Fruit fly (Drosophila melanogaster): ENCODE measurements around the gene CG7366.

Gene CG7366

DNA sequence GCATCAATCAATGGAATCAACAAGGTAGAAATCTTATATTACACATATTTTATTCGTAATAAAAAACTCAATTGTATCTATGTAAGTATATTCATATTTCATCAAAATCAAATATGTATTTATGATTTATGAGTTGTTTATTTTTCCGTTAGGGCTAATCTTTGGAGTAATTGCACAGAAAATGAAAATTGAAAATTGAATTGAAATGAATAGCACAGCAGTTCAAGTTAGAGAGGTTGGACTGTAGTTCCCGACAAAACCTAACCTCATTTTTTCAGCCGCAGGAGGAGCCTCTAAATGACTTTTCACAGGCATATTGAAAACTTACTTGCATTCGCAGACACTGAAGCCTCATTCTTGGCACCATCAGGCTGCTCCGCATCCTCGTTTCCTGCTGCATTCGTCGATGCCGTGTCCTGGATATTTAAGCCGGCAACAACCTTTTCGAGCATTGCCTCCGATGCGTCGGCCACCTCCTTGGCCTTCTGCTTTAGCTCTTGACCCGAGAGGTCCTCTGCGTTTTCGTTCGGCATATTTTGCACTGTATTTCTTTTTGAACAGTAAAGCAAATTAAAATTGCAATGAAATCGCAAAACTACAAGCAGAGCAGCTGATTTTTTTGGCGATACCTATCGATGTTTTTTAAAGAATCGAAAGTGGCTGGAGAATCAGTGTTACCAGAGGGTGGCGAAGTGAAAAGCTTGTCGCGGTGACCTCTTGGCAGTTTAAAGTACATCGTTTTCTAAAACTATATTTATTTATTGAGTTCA is 24.2 kb downstream of the CG7366 start, which contains the start of gene Nmt:
Nmt (minus strand) TSS at position 635 of the 770 bp plus-strand sequence.
- TF ChIP-seq foxo (GFP tag; optimal IDR thresholded peaks at IDR 0.05) (peak in 1 of 2 experiments; percentile 58), OdsH (GFP tag; optimal IDR thresholded peaks at IDR 0.05) (peak; percentile 49), psq (GFP tag; optimal IDR thresholded peaks at IDR 0.05) (peak; percentile 30), dl (GFP tag; optimal IDR thresholded peaks at IDR 0.05; ENCODE audit: insufficient read depth in 1 of 2, partially characterized antibody in 2 of 2) (no peak), sage (GFP tag; optimal IDR thresholded peaks at IDR 0.05) (no peak), woc (GFP tag; optimal IDR thresholded peaks at IDR 0.05) (peak; percentile 52), jim (GFP tag; optimal IDR thresholded peaks at IDR 0.05) (no peak), br (GFP tag; optimal IDR thresholded peaks at IDR 0.05) (no peak), h (GFP tag; optimal IDR thresholded peaks at IDR 0.05) (peak; percentile 1), Hr83 (GFP tag; optimal IDR thresholded peaks at IDR 0.05; ENCODE audit: poor library complexity, severe bottlenecking) (peak; percentile 44), ey (GFP tag; optimal IDR thresholded peaks at IDR 0.05) (peak; percentile 24), rgr (GFP tag; optimal IDR thresholded peaks at IDR 0.05) (peak; percentile 44)

DNA sequence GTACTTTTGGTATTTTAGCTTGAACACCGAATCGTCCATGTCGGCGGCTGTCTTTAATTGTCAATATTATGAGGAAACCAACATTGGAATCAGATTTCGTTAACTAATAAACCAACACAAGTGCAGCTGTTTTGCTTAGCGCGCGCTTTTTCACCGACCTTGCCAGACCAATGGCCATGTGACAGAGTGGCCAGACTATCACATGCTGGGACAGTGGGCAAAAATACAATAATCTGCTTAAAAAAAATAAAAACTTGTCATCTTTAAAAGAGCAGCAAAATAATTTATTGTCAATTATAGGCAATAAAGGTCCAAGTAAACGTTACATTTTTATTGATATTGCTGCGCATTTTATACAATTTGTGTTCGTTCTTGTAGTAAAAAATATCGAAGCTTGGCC is 26.4 kb downstream of the CG7366 start, which contains the start of gene RecQ4:
RecQ4 (minus strand) TSS at position 161 of the 400 bp plus-strand sequence.
- TF ChIP-seq foxo (GFP tag; optimal IDR thresholded peaks at IDR 0.05) (peak in 1 of 2 experiments; percentile 13), Dfd (GFP tag; optimal IDR thresholded peaks at IDR 0.05) (no peak), Rel (GFP tag; optimal IDR thresholded peaks at IDR 0.05) (no peak), Rel (tag; optimal IDR thresholded peaks at IDR 0.05) (no peak), GATAd (GFP tag; optimal IDR thresholded peaks at IDR 0.05) (no peak), OdsH (GFP tag; optimal IDR thresholded peaks at IDR 0.05) (no peak), Sp1 (GFP tag; optimal IDR thresholded peaks at IDR 0.05) (no peak), HLH106 (tag; optimal IDR thresholded peaks at IDR 0.05) (no peak), CG32264 (GFP tag; optimal IDR thresholded peaks at IDR 0.05) (no peak), ey (GFP tag; optimal IDR thresholded peaks at IDR 0.05) (peak; percentile 9), CG9705 (GFP tag; optimal IDR thresholded peaks at IDR 0.05) (no peak), woc (GFP tag; optimal IDR thresholded peaks at IDR 0.05) (peak; percentile 9), sage (GFP tag; optimal IDR thresholded peaks at IDR 0.05) (no peak), tai (GFP tag; optimal IDR thresholded peaks at IDR 0.05) (no peak), br (GFP tag; optimal IDR thresholded peaks at IDR 0.05) (no peak), rgr (GFP tag; optimal IDR thresholded peaks at IDR 0.05) (peak; percentile 14), psq (GFP tag; optimal IDR thresholded peaks at IDR 0.05) (no peak), CrebA (GFP tag; optimal IDR thresholded peaks at IDR 0.05; ENCODE audit: borderline replicate concordance) (no peak), dl (GFP tag; optimal IDR thresholded peaks at IDR 0.05; ENCODE audit: insufficient read depth in 1 of 2, partially characterized antibody in 2 of 2) (peak in 1 of 2 experiments; percentile 4), Dif (GFP tag; optimal IDR thresholded peaks at IDR 0.05; ENCODE audit: partially characterized antibody) (no peak), Mio (GFP tag; optimal IDR thresholded peaks at IDR 0.05) (no peak), Hnf4 (GFP tag; optimal IDR thresholded peaks at IDR 0.05) (no peak), Myc (optimal IDR thresholded peaks at IDR 0.05) (no peak)

DNA sequence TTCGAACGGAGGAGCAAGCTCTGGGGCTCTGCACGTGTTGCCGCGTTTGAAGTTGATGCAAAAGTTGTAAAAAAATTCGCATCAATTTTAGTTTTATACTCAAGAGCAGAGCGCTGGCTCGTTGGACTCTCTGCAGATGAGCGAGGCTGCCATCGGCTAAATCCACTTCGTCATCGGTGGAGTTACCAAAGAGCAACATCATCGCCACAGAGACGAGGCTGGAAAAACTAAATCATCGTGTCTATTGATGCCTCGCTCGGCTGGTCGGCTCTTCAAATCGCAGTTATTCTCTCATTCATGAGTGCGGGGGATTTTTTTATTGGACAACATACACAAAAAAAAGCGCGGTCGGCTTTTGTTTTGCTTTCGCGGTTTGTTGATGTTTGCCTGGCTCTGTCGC is 36.8 kb downstream of the CG7366 start, which contains the start of gene CG13675:
CG13675 (minus strand) TSS at position 83 of the 400 bp plus-strand sequence.
- TF ChIP-seq usp (GFP tag; optimal IDR thresholded peaks at IDR 0.05) = no peak
- no peak for TF ChIP-seq Rel (GFP tag; optimal IDR thresholded peaks at IDR 0.05)
- TF ChIP-seq Rel (tag; optimal IDR thresholded peaks at IDR 0.05) = peak; percentile 3
- no peak for TF ChIP-seq pan (optimal IDR thresholded peaks at IDR 0.05)
- no peak for TF ChIP-seq woc (GFP tag; optimal IDR thresholded peaks at IDR 0.05)
- no peak for TF ChIP-seq Hr78 (GFP tag; optimal IDR thresholded peaks at IDR 0.05)
- TF ChIP-seq tai (GFP tag; optimal IDR thresholded peaks at IDR 0.05) = no peak
- no peak for TF ChIP-seq Mio (GFP tag; optimal IDR thresholded peaks at IDR 0.05)
- no peak for TF ChIP-seq Hnf4 (GFP tag; optimal IDR thresholded peaks at IDR 0.05)
- TF ChIP-seq CrebA (GFP tag; optimal IDR thresholded peaks at IDR 0.05; ENCODE audit: borderline replicate concordance) = no peak

DNA sequence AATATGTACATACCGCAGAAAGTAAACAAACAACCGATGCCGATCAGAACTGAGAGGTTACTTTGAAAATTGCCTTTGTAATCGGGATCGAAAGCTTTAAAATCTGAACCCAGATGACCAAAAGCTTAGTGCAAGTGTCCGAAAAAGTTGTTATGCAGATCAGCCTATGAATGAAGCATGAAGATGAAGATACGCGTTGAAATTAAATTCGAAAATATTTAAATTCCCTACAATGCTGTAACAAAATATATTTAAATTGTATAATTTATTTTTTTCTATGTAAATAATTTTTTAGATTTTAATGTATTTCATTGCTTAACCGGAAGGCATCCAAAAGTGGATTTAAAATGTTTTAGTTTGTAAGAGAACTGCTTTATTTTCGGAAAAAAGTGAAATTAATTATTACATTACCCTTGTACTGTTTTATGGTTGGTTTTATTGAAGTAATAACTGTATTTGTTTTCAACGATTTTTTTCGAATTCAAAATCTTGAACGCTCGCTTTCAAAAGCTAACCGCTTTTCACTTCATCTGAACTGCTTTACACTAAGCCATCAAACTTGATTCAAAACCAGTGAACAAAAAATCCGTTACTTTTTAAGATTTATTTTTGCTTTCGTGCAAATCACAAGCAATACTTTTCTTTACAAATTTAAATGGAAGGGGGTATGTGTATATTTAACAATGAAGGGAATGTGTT is 42.3 kb downstream of the CG7366 start, which contains the start of gene CG43886:
CG43886 (minus strand) TSS at position 51 of the 699 bp plus-strand sequence.
- TF ChIP-seq Dif (GFP tag; optimal IDR thresholded peaks at IDR 0.05; ENCODE audit: partially characterized antibody) (peak; percentile 52), fru (GFP tag; optimal IDR thresholded peaks at IDR 0.05) (no peak), dl (GFP tag; optimal IDR thresholded peaks at IDR 0.05; ENCODE audit: insufficient read depth in 1 of 2, partially characterized antibody in 2 of 2) (peak in 1 of 2 experiments; percentile 23), psq (GFP tag; optimal IDR thresholded peaks at IDR 0.05) (no peak), OdsH (GFP tag; optimal IDR thresholded peaks at IDR 0.05) (no peak), sage (GFP tag; optimal IDR thresholded peaks at IDR 0.05) (no peak)

Measured in whole organism, wandering third instar larva.